Worm (Caenorhabditis elegans) whole organism, young adult: ENCODE data around the gene ocr-4.

Experiments used
- ccch-3 ChIP-seq: fragments of 200-800 bp; sonication (Bioruptor generic); optimal IDR thresholded peaks from 2 replicates; lab custom pipeline; 2018; ENCODE audit warnings: mild to moderate bottlenecking, missing genetic modification characterization, missing compliant biosample characterization
- hmg-1.2 ChIP-seq: fragments of 200-800 bp; sonication (Bioruptor generic); IDR thresholded peaks from 2 replicates; pipeline ENCODE4 v1.3.6; 2022; ENCODE audit warnings: missing genetic modification reagents, missing genetic modification characterization, missing compliant biosample characterization
- hmg-20 ChIP-seq: fragments of 200-800 bp; sonication (Bioruptor generic); IDR thresholded peaks from 2 replicates; pipeline ENCODE4 v1.3.6; 2022; ENCODE audit warnings: missing genetic modification reagents, missing genetic modification characterization, missing compliant biosample characterization
- lin-40 ChIP-seq: sonication (generic microtip); optimal IDR thresholded peaks from 2 replicates; lab custom pipeline; 2016; ENCODE audit warnings: missing genetic modification characterization, mild to moderate bottlenecking, missing compliant biosample characterization, missing genotype, missing genetic modification reagents
- mxl-1 ChIP-seq: sonication (generic microtip); optimal IDR thresholded peaks from 2 replicates; lab custom pipeline; 2016; ENCODE audit warnings: missing genetic modification characterization, missing compliant biosample characterization
- nhr-179 ChIP-seq: sonication (generic microtip); optimal IDR thresholded peaks from 2 replicates; lab custom pipeline; 2016; ENCODE audit warnings: mild to moderate bottlenecking, missing genetic modification characterization, missing compliant biosample characterization
- pha-4 ChIP-seq: fragments of 150-350 bp; sonication (generic microtip); optimal IDR thresholded peaks from 2 replicates; lab custom pipeline; 2014; ENCODE audit warnings: missing biosample characterization, missing genetic modification reagents, missing genetic modification characterization
- tbx-9 ChIP-seq: sonication (generic microtip); optimal IDR thresholded peaks from 2 replicates; lab custom pipeline; 2016; ENCODE audit warnings: borderline replicate concordance, missing genetic modification characterization, inconsistent platforms, missing compliant biosample characterization
- unc-130 ChIP-seq: sonication (generic microtip); optimal IDR thresholded peaks from 2 replicates; lab custom pipeline; 2016; ENCODE audit warnings: missing genetic modification reagents, missing genetic modification characterization, missing compliant biosample characterization
- ztf-28 ChIP-seq: fragments of 200-800 bp; sonication (Bioruptor generic); IDR thresholded peaks from 2 replicates; pipeline ENCODE4 v1.3.6; 2022; ENCODE audit warnings: missing genetic modification reagents, missing genetic modification characterization, missing compliant biosample characterization
- ztf-3 ChIP-seq: fragments of 200-800 bp; sonication (Bioruptor generic); optimal IDR thresholded peaks from 2 replicates; lab custom pipeline; 2018; ENCODE audit warnings: mild to moderate bottlenecking, missing genetic modification characterization, missing compliant biosample characterization

- TF ChIP-seq unc-130 (GFP tag; lab: Kevin White, UChicago) (no peak), pha-4 (tag; lab: Kevin White, UChicago) (no peak), mxl-1 (tag; lab: Kevin White, UChicago) (no peak), lin-40 (no peak), hmg-1.2 (no peak), ztf-28 (GFP tag; lab: Robert Waterston, UW) (no peak), hmg-20 (no peak), ccch-3 (GFP tag; lab: Kevin White, UChicago) (no peak), nhr-179 (no peak), tbx-9 (tag; lab: Kevin White, UChicago) (no peak), ztf-3 (GFP tag; lab: Kevin White, UChicago) (no peak)
Observed at ce11 chrIV:7323904-7324303, 8.7 kb downstream of the ocr-4 start.
